Worm (Caenorhabditis elegans) whole organism, mixed stage, embryonic: ENCODE results near the gene ant-1.3.
A peak's percentile ranks its signal among the peaks of the same experiment; 100 is the strongest.

Experiments used
- M03D4.4 ChIP-seq: sonication (generic microtip); optimal IDR thresholded peaks from 2 replicates; lab custom pipeline; 2017; ENCODE audit warnings: mild to moderate bottlenecking, missing genetic modification characterization, missing compliant biosample characterization
- bed-3 ChIP-seq: fragments of 200-800 bp; sonication (Bioruptor generic); optimal IDR thresholded peaks from 3 replicates; lab custom pipeline; 2018; ENCODE audit warnings: mild to moderate bottlenecking, missing genetic modification characterization, moderate library complexity, missing compliant biosample characterization
- blmp-1 ChIP-seq: fragments of 150-350 bp; optimal IDR thresholded peaks from 2 replicates; lab custom pipeline; 2014; ENCODE audit warnings: missing biosample characterization, missing genetic modification characterization
- ceh-39 ChIP-seq: fragments of 150-350 bp; optimal IDR thresholded peaks from 2 replicates; lab custom pipeline; 2014; ENCODE audit warnings: missing biosample characterization, missing genetic modification characterization
- ceh-43 ChIP-seq: fragments of 200-800 bp; sonication (Bioruptor generic); optimal IDR thresholded peaks from 2 replicates; lab custom pipeline; 2018; ENCODE audit warnings: mild to moderate bottlenecking, missing genetic modification characterization, moderate library complexity, missing compliant biosample characterization
- ceh-83 ChIP-seq: fragments of 200-800 bp; sonication (Bioruptor generic); optimal IDR thresholded peaks from 2 replicates; lab custom pipeline; 2018; ENCODE audit warnings: mild to moderate bottlenecking, missing genetic modification characterization, missing compliant biosample characterization
- ces-1 ChIP-seq: fragments of 150-350 bp; optimal IDR thresholded peaks from 2 replicates; lab custom pipeline; 2014; ENCODE audit warnings: missing biosample characterization, missing genetic modification reagents, missing genetic modification characterization
- drap-1 ChIP-seq: fragments of 200-800 bp; sonication (Bioruptor generic); optimal IDR thresholded peaks from 3 replicates; lab custom pipeline; 2018; ENCODE audit warnings: mild to moderate bottlenecking, missing genetic modification characterization, missing compliant biosample characterization
- elt-1 ChIP-seq: sonication (generic microtip); optimal IDR thresholded peaks from 2 replicates; lab custom pipeline; 2017; ENCODE audit warnings: missing genetic modification characterization, mild to moderate bottlenecking, missing compliant biosample characterization, antibody characterized with exemption, moderate library complexity, borderline replicate concordance; ENCODE audit not compliant: insufficient read depth
- elt-3 ChIP-seq: fragments of 150-350 bp; optimal IDR thresholded peaks from 2 replicates; lab custom pipeline; 2014; ENCODE audit warnings: missing biosample characterization, missing genetic modification characterization
- flh-1 ChIP-seq: fragments of 200-800 bp; sonication (Bioruptor generic); optimal IDR thresholded peaks from 2 replicates; lab custom pipeline; 2018; ENCODE audit warnings: mild to moderate bottlenecking, missing genetic modification characterization, moderate library complexity, missing compliant biosample characterization
- ham-2 ChIP-seq: fragments of 200-800 bp; sonication (Bioruptor generic); optimal IDR thresholded peaks from 2 replicates; lab custom pipeline; 2018; ENCODE audit warnings: mild to moderate bottlenecking, missing genetic modification characterization, missing compliant biosample characterization
- hlh-1 ChIP-seq: fragments of 150-350 bp; optimal IDR thresholded peaks from 2 replicates; lab custom pipeline; 2014; ENCODE audit warnings: missing biosample characterization, missing genetic modification reagents, missing genetic modification characterization
- lin-13 ChIP-seq: fragments of 150-350 bp; optimal IDR thresholded peaks from 2 replicates; lab custom pipeline; 2014; ENCODE audit warnings: missing biosample characterization, missing genetic modification characterization
- lin-32 ChIP-seq: fragments of 200-800 bp; sonication (Bioruptor generic); optimal IDR thresholded peaks from 2 replicates; lab custom pipeline; 2018; ENCODE audit warnings: mild to moderate bottlenecking, missing genetic modification characterization, missing compliant biosample characterization
- lsy-2 ChIP-seq: fragments of 150-350 bp; optimal IDR thresholded peaks from 2 replicates; lab custom pipeline; 2014; ENCODE audit warnings: missing biosample characterization, missing genetic modification characterization
- mab-5 ChIP-seq: fragments of 150-350 bp; optimal IDR thresholded peaks from 2 replicates; lab custom pipeline; 2014; ENCODE audit warnings: missing biosample characterization, missing genetic modification characterization
- mep-1 ChIP-seq: fragments of 150-350 bp; optimal IDR thresholded peaks from 2 replicates; lab custom pipeline; 2017; ENCODE audit warnings: missing biosample characterization, missing genetic modification reagents, missing genetic modification characterization, inconsistent platforms
- nhr-12 ChIP-seq: fragments of 150-350 bp; optimal IDR thresholded peaks from 2 replicates; lab custom pipeline; 2014; ENCODE audit warnings: missing biosample characterization, missing genetic modification characterization
- nhr-2 ChIP-seq: fragments of 150-350 bp; optimal IDR thresholded peaks from 2 replicates; lab custom pipeline; 2014; ENCODE audit warnings: missing biosample characterization, missing genetic modification characterization
- nhr-237 ChIP-seq: fragments of 150-350 bp; optimal IDR thresholded peaks from 2 replicates; lab custom pipeline; 2014; ENCODE audit warnings: missing biosample characterization, missing genetic modification characterization
- nhr-28 ChIP-seq: fragments of 150-350 bp; optimal IDR thresholded peaks from 2 replicates; lab custom pipeline; 2014; ENCODE audit warnings: missing biosample characterization, missing genetic modification characterization
- nhr-76 ChIP-seq: sonication (generic microtip); optimal IDR thresholded peaks from 2 replicates; lab custom pipeline; 2017; ENCODE audit warnings: missing biosample characterization, missing genetic modification characterization
- pha-4 ChIP-seq: fragments of 150-350 bp; optimal IDR thresholded peaks from 2 replicates; lab custom pipeline; 2018; ENCODE audit warnings: missing biosample characterization, missing genetic modification reagents, missing genetic modification characterization
- sem-2 ChIP-seq: fragments of 200-800 bp; sonication (Bioruptor generic); optimal IDR thresholded peaks from 2 replicates; lab custom pipeline; 2018; ENCODE audit warnings: mild to moderate bottlenecking, missing genetic modification characterization, missing compliant biosample characterization
- snpc-4 ChIP-seq: fragments of 150-350 bp; optimal IDR thresholded peaks from 2 replicates; lab custom pipeline; 2014; ENCODE audit warnings: missing biosample characterization, missing genetic modification characterization
- sptf-1 ChIP-seq: sonication (generic microtip); optimal IDR thresholded peaks from 2 replicates; lab custom pipeline; 2017; ENCODE audit warnings: mild to moderate bottlenecking, missing genetic modification characterization, moderate library complexity, missing compliant biosample characterization
- tbx-8 ChIP-seq: fragments of 200-800 bp; sonication (Bioruptor generic); optimal IDR thresholded peaks from 2 replicates; lab custom pipeline; 2018; ENCODE audit warnings: mild to moderate bottlenecking, missing genetic modification characterization, moderate library complexity, missing compliant biosample characterization
- unc-120 ChIP-seq: sonication (generic microtip); optimal IDR thresholded peaks from 2 replicates; lab custom pipeline; 2017; ENCODE audit warnings: missing genetic modification characterization, missing compliant biosample characterization; ENCODE audit not compliant: poor library complexity, severe bottlenecking
- unc-39 ChIP-seq: fragments of 150-350 bp; optimal IDR thresholded peaks from 2 replicates; lab custom pipeline; 2014; ENCODE audit warnings: missing biosample characterization, missing genetic modification characterization
- unc-62 ChIP-seq: fragments of 150-350 bp; optimal IDR thresholded peaks from 2 replicates; lab custom pipeline; 2014; ENCODE audit warnings: missing biosample characterization, missing genetic modification reagents, missing genetic modification characterization
- ztf-11 ChIP-seq: fragments of 150-350 bp; optimal IDR thresholded peaks from 2 replicates; lab custom pipeline; 2014; ENCODE audit warnings: missing biosample characterization, missing genetic modification characterization

ant-1.3 gene

ce11 chrIV:9675572-9675971 is 33.5 kb downstream of the ant-1.3 start, which contains the start of gene nhr-34:
Gene nhr-34 (minus strand): TSS chrIV:9675672.
- no peak for TF ChIP-seq nhr-12 (tag; lab: Kevin White, UChicago)
- peak; percentile 27 for TF ChIP-seq ces-1
- no peak for TF ChIP-seq M03D4.4 (tag; lab: Kevin White, UChicago)
- TF ChIP-seq ceh-43 = no peak
- TF ChIP-seq ceh-39 (tag; lab: Kevin White, UChicago) = no peak
- TF ChIP-seq mep-1 (tag; lab: Kevin White, UChicago) = no peak

DNA sequence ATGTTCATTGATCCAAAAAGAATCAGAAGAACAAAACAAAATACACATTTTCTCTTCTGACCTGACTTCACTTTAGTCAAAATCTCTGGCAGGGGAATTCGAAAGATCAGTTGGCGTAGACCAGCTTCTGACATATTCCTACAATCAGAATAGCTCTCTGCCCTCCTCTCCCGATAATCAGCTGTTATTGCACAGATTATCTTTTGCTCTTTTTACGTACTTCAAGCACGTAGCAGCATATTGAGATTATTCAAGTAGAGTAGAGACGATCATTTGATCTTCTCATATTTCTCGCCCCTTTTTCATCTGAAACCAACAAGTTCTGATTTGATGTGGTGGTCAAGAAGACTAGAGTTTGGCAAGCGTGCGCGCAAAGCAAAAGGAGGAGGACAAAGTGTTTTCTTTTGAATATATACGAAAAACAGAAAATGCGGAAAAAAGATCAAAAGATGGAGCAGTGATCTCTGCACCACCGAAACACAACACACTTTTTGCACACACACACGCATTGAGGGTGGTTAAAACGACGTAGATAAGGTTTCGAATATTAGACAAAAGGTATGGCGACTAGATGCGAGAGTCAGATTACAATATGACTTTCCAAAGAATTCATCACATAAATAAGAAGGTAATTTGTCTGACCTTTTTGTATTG is 35.3 kb downstream of the ant-1.3 start:
- TF ChIP-seq unc-120 (no peak), flh-1 (no peak), unc-62 (GFP tag; lab: Kevin White, UChicago) (no peak), M03D4.4 (tag; lab: Kevin White, UChicago) (no peak), sptf-1 (no peak), lsy-2 (tag; lab: Kevin White, UChicago) (no peak), nhr-76 (tag; lab: Kevin White, UChicago) (no peak), nhr-2 (tag; lab: Kevin White, UChicago) (no peak), ham-2 (GFP tag; lab: Kevin White, UChicago) (no peak), ceh-83 (GFP tag; lab: Kevin White, UChicago) (no peak), ceh-43 (no peak), elt-1 (no peak), sem-2 (GFP tag; lab: Kevin White, UChicago) (no peak), drap-1 (GFP tag; lab: Kevin White, UChicago) (no peak)

DNA sequence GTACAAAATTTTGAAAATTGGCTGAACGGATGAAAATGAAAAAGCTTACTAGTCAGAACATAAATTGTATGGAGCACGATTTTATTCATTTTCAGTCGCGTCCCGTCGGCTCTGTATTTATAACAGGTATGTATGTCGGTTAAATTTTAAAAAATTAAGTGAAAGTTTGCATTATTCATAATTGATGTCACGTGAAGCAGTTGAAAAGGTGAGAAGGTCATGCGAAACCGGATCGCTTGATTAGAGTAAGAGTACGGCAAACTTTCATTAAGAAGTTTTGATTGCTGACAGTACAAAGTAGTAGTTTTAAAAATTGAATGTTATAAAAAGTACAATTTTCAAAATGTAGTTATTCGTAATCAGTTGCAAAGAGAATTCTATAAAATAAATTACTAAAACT is 35.9 kb downstream of the ant-1.3 start:
- no peak for TF ChIP-seq ham-2 (GFP tag; lab: Kevin White, UChicago)
- TF ChIP-seq ztf-11 (tag; lab: Kevin White, UChicago) = no peak
- TF ChIP-seq elt-3 (tag; lab: Kevin White, UChicago) = no peak
- no peak for TF ChIP-seq nhr-28 (tag; lab: Kevin White, UChicago)
- no peak for TF ChIP-seq bed-3
- TF ChIP-seq ceh-43 = no peak
- no peak for TF ChIP-seq blmp-1 (tag; lab: Kevin White, UChicago)
- no peak for TF ChIP-seq nhr-237
- no peak for TF ChIP-seq hlh-1 (tag; lab: Kevin White, UChicago)
- no peak for TF ChIP-seq lin-32 (GFP tag; lab: Kevin White, UChicago)
- TF ChIP-seq ceh-83 (GFP tag; lab: Kevin White, UChicago) = no peak
- TF ChIP-seq lin-13 (tag; lab: Kevin White, UChicago) = no peak
- no peak for TF ChIP-seq lsy-2 (tag; lab: Kevin White, UChicago)
- no peak for TF ChIP-seq ces-1
- no peak for TF ChIP-seq tbx-8 (GFP tag; lab: Kevin White, UChicago)
- no peak for TF ChIP-seq M03D4.4 (tag; lab: Kevin White, UChicago)
- TF ChIP-seq mab-5 (tag; lab: Kevin White, UChicago) = no peak
- TF ChIP-seq pha-4 = no peak

ce11 chrIV:9672434-9672833 is 36.7 kb downstream of the ant-1.3 start:
- TF ChIP-seq drap-1 (GFP tag; lab: Kevin White, UChicago) = no peak
- no peak for TF ChIP-seq nhr-12 (tag; lab: Kevin White, UChicago)
- TF ChIP-seq lsy-2 (tag; lab: Kevin White, UChicago) = no peak
- TF ChIP-seq elt-3 (tag; lab: Kevin White, UChicago) = no peak
- no peak for TF ChIP-seq ceh-43
- no peak for TF ChIP-seq unc-62 (GFP tag; lab: Kevin White, UChicago)
- TF ChIP-seq pha-4 = no peak
- no peak for TF ChIP-seq tbx-8 (GFP tag; lab: Kevin White, UChicago)
- TF ChIP-seq nhr-28 (tag; lab: Kevin White, UChicago) = no peak
- no peak for TF ChIP-seq mep-1 (tag; lab: Kevin White, UChicago)
- TF ChIP-seq ztf-11 (tag; lab: Kevin White, UChicago) = no peak
- TF ChIP-seq blmp-1 (tag; lab: Kevin White, UChicago) = no peak
- no peak for TF ChIP-seq M03D4.4 (tag; lab: Kevin White, UChicago)
- TF ChIP-seq ceh-83 (GFP tag; lab: Kevin White, UChicago) = no peak
- TF ChIP-seq nhr-237 = no peak
- TF ChIP-seq unc-39 (tag; lab: Kevin White, UChicago) = no peak
- TF ChIP-seq sem-2 (GFP tag; lab: Kevin White, UChicago) = no peak
- TF ChIP-seq bed-3 = no peak
- no peak for TF ChIP-seq snpc-4 (tag; lab: Kevin White, UChicago)
- TF ChIP-seq, all 35 proteins: peak for 0
